Worm (Caenorhabditis elegans) whole organism, L4/young adult: Measurements from ENCODE around the gene nhr-145.
"Not testable (repeated sequence)": the region's sequence is repeated elsewhere in the genome, so short reads cannot be mapped to it uniquely, and the experiment has no call there.

ENCODE experiments used
- W03F9.2 ChIP-seq: fragments of 150-350 bp; optimal IDR thresholded peaks from 2 replicates; lab custom pipeline; 2014; ENCODE audit warnings: missing biosample characterization, missing genetic modification characterization
- dao-5 ChIP-seq: sonication (generic microtip); optimal IDR thresholded peaks from 2 replicates; lab custom pipeline; 2016; ENCODE audit warnings: missing genotype, missing genetic modification characterization, moderate library complexity, missing compliant biosample characterization
- him-1 ChIP-seq: sonication (generic microtip); optimal IDR thresholded peaks from 2 replicates; lab custom pipeline; 2016; ENCODE audit warnings: missing genotype, missing genetic modification reagents, missing genetic modification characterization, missing compliant biosample characterization

Gene nhr-145

DNA sequence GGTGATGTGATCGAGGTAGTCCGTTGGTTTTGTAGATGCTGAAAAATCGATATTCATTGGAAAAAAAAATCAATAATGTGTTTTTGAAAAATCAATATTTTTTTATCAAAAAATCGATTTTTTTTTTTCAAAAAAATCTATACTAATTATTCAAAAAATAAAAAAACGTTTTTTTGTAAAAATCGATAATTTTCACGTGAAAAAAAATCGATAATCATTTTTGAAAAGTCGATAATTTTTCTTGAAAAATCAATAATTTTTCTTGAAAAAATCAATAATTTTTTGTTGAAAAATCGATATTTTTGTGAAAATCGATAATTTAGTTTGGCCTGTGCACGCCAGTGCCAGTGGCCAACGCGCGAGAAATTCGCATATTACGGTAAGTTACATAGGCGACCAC is 14.4 kb upstream of the nhr-145 start:
- TF ChIP-seq dao-5 (no peak), him-1 (tag; lab: Kevin White, UChicago) (no peak), W03F9.2 (tag; lab: Kevin White, UChicago) (no peak)

DNA sequence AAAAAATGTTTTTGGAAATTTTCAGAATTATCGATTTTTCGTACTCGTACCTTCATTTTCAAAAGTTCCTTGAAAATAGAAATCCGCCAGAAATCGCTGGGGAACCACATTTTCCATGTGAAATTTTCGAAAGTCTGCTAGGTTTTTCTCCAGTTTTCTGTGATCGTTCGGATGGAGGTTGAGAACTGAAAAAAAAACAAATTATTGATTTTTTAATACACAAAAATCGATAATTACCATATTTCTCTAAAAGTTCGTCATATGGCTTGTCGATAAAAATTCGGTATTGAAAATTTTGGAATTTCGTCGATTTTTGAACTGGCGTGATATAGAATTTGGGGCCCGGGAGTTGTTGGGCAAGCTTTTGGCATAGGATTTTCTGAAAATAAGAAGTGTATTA is 10.7 kb upstream of the nhr-145 start:
- TF ChIP-seq W03F9.2 (tag; lab: Kevin White, UChicago) (no peak), dao-5 (no peak), him-1 (tag; lab: Kevin White, UChicago) (no peak)

DNA sequence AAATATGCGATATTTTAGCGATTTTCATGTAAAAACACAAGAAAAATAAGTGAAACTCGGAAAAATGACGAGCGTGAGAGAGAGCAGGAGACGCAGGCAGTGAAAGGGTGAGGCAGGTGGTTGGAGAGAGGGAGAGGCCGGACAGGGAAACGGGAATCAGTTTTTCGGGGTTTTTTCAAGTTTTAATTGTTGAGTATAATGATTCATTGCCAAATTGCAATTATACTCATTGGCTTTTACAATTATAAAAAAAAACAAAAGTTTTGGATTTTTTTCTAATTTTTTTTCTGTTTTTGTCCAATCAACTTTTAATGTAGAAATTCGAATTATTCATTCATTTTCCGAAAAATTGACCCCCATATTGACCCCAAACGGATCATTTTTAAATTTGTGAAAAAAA is 5.0 kb upstream of the nhr-145 start, which contains the start of gene nhr-95:
Gene nhr-95 (minus strand): TSS at position 101 of the 400 bp plus-strand sequence.
- TF ChIP-seq dao-5: no peak
- TF ChIP-seq him-1 (tag; lab: Kevin White, UChicago): no peak
- TF ChIP-seq W03F9.2 (tag; lab: Kevin White, UChicago): no peak

DNA sequence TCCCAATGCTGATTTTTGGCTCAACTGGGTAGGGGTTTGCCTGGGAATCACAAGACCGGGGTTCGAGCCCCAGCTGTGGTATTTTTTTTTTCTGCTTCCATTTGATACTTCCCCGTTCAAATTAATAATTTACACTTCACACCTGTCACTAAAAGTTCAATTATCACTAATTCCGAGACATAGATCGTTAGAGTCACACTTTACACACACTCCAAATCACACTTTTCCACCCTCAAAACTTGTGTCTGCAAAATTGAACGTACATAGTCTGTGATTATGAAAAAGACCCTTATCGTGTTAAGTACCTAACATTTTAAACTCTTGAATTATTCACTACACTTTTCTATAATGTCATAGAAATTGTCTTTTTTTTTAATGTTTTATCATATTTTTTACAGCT is 3.7 kb upstream of the nhr-145 start:
- TF ChIP-seq him-1 (tag; lab: Kevin White, UChicago): no peak
- TF ChIP-seq W03F9.2 (tag; lab: Kevin White, UChicago): no peak
- TF ChIP-seq dao-5: no peak

DNA sequence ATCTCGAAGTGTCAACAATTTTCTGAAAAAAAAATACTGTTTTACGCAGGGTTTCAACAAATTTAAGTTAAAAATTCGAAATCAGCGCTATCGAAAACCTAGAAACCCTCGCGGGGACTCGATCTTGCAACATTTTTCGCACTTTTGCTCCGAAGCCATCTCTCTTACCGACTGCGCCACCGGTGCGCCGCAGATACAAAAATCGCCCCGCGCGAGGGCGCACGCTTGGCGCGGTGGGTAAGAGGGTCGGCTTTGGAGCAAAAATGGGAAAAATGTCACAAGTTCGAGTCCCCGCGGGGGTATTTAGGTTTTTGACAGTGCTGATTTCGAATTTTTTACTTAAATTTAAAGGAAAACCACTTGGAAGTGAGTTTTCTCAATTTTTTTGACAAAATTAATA is 3.4 kb downstream of the nhr-145 start:
- no peak for TF ChIP-seq dao-5
- TF ChIP-seq him-1 (tag; lab: Kevin White, UChicago): no peak
- no peak for TF ChIP-seq W03F9.2 (tag; lab: Kevin White, UChicago)

DNA sequence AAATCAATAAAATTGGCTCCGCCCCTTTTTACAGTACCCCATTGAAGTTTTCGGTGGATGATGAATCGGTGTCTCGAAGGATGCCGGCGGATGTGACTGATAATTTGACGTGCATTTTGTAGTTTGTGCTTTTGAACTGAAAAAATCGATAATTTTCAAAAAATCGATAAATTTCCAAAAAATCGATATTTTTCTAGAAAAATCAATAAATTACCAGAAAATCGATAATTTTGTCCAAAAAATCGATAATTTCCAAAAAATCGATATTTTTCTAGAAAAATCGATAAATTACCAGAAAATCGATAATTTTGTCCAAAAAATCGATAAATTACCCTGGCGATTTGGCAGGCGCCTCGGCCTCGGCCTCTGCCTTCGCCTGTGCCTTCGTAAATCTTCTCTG is 12.0 kb downstream of the nhr-145 start:
- no peak for TF ChIP-seq him-1 (tag; lab: Kevin White, UChicago)
- TF ChIP-seq W03F9.2 (tag; lab: Kevin White, UChicago): no peak
- TF ChIP-seq dao-5: no peak

DNA sequence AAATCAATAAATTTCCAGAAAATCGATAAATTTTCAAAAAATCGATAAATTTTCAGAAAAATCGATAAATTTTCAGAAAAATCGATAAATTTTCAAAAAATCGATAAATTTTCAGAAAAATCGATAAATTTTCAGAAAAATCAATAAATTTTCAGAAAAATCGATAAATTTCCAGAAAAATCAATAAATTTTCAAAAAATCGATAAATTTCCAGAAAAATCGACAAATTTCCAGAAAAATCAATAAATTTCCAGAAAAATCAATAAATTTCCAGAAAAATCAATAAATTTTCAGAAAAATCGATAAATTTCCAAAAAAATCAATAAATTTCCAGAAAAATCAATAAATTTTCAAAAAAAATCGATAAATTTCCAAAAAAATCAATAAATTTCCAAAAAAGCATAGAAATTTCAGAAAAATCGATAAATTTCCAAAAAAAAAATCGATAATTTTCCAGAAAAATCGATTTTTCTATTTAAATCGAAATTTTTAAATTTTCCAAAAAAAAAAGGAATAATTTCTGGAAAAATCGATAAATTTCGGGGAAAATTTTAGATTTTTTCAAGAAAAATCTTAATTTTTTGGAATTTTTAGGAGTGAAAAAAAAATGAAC is 14.2 kb downstream of the nhr-145 start, which contains the start of gene zhp-4:
Gene zhp-4 (minus strand): TSS at position 198 of the 613 bp plus-strand sequence.
- not testable (repeated sequence) for TF ChIP-seq W03F9.2 (tag; lab: Kevin White, UChicago); him-1 (tag; lab: Kevin White, UChicago); dao-5

DNA sequence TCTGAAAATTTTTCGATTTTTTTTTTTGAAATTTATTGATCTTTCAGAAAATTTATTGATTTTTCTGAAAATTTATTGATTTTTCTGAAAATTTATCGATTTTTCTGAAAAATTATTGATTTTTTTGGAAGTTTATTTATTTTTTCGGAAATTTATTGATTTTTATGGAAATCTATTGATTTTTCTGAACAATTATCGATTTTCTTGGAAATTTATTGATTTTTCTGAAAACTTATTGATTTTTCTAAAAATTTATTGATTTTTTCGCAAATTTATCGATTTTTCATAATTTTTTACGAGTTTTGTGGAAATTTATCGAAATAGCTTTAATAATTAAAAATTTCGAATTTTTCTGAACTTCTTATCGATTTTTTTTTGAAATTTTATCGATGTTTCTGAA is 19.5 kb downstream of the nhr-145 start:
- no peak for TF ChIP-seq W03F9.2 (tag; lab: Kevin White, UChicago)
- TF ChIP-seq him-1 (tag; lab: Kevin White, UChicago): no peak
- no peak for TF ChIP-seq dao-5

DNA sequence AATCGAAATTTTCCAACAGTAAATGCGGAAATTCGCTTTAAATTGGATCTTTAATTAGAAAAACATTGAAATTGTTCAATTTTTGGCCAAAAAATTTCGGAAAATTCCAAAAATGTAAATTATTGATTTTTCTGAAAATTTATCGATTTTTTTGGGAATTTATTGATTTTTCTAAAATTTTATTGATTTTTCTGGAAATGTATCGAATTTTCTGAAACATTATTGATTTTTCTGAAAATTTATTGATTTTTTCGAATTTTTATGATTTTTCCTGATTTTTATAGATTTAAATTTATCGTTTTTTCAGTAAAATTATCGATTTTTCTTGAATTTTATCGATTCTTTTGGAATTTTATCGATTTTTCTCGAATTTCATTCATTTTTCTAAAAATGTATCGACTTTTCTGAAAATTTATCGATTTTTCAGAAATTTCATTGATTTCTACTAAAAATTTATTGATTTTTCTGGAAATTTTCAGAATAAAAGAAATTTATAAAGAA is 29.4 kb downstream of the nhr-145 start:
- TF ChIP-seq dao-5: no peak
- TF ChIP-seq W03F9.2 (tag; lab: Kevin White, UChicago): no peak
- TF ChIP-seq him-1 (tag; lab: Kevin White, UChicago): no peak

DNA sequence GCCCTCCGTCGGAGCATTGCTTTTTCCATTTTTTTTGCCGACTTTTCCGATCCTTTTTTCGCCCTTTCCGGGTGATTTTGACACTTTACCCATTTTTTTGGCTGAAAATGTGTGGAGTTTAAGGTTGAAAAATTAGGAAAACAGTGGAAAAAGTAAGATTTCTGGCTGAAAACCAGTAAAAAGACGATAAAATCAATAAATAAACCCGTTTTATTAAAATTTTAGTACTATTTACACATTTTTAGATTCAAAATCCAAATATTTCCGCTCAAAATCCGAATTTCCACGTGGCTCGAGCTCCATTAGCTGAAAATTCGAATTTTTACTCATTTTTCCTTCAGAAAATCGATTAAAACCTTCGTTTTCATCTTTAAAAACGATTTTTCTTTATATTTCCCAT is 30.8 kb downstream of the nhr-145 start, which contains the start of gene pro-3:
Gene pro-3 (minus strand): TSS at position 101 of the 400 bp plus-strand sequence.
- TF ChIP-seq him-1 (tag; lab: Kevin White, UChicago) (no peak), W03F9.2 (tag; lab: Kevin White, UChicago) (no peak), dao-5 (no peak)

DNA sequence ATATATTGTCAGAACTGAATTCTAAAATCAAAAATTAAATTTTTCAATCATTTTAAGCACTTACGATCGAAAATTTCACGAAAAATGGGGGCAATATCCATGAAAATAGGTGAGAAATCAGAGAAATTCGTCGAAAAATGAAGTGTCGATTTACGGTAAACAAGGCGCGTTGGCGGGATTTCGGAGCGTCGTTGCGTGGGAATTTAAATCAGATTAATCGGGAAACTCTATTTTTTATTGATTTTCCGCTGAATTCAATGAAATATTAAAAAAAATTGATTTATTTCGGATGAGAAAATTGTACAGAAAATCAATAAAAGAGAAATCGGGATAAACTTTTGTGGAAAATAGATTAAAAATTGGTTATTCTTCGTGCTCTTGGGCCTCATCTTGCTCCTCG is 31.7 kb downstream of the nhr-145 start, which contains the start of gene Y39B6A.13:
Gene Y39B6A.13 (minus strand): TSS at position 166 of the 400 bp plus-strand sequence.
- TF ChIP-seq him-1 (tag; lab: Kevin White, UChicago) (no peak), W03F9.2 (tag; lab: Kevin White, UChicago) (no peak), dao-5 (no peak)

DNA sequence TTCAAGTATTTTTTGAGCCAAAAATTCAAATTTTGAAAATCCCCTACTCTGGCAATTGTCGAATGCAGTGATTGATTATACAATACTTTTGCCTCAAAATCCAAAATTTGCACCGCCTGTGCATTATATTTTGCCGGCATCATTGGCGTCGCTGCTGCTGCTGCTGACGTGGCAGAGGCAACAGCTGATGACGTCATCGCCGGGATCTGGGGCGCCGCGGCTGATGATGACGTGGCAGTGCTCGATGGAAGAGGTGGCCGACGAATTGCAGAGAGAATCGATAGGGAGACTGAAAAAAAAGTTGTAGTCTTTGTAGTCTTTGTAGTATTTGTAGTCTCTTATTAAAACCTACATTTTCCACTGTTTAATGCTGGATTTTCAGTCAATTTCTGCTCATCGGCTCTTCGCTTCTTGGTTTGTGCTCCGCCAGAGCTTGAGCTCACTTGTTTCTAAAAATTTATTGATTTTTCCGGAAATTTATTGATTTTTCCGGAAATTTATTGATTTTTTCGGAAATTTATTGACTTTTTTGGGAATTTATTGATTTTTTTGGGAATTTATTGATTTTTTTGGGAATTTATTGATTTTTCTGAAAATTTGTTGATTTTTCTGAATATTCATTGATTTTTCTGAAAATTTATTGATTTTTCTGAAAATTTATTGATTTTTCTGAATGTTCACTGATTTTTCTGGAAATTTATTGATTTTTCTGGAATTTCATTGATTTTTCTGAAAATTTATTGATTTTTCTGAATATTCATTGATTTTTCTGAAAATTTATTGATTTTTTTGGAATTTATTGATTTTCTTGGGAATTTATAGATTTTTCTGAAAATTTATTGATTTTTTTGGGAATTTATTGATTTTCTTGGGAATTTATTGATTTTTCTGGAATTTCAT is 33.5 kb downstream of the nhr-145 start:
- TF ChIP-seq dao-5 (no peak), W03F9.2 (tag; lab: Kevin White, UChicago) (no peak), him-1 (tag; lab: Kevin White, UChicago) (no peak)

DNA sequence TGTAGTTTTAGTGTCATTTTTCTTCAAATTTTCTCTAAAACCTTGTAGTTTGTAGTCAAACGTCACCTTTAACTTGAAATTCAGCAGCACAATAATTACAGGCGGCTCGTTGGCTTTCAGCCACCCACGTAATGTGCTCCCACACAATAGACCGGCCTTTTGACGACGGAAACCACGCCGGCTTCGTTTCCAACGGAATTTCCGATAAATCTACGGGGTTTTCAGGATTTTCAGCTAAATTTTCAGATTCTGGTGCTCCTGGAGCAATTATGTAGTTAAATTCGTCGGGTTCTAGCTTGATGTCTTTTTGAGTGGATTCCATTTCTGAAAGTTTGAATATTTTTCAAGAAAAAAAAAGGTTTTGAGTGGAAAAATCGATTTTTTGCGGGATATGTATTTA is 37.1 kb downstream of the nhr-145 start, which contains the start of gene bed-1:
Gene bed-1 (minus strand): TSS at position 337 of the 400 bp plus-strand sequence.
- no peak for TF ChIP-seq him-1 (tag; lab: Kevin White, UChicago)
- TF ChIP-seq W03F9.2 (tag; lab: Kevin White, UChicago): no peak
- TF ChIP-seq dao-5: no peak

DNA sequence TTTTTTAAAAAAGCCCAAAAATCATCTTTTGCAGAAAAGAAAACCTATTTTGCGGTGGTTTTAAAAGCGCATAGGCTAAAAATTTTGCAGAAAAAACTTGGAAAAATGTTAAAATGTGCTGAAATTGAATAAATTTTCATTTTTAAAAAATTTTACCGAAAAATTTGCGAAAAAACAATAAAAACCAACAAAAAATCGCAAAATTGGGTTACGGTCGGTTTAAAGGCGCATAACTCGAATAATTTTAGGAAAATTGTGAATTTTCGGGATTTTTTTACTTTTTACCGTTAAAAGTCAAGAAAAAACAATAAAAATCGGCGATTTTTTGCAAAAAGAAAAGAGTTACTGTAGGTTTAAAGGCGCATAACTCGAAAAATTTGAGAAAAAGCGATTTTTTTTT is 37.7 kb downstream of the nhr-145 start:
- TF ChIP-seq dao-5: no peak
